Fruit fly (Drosophila melanogaster): ENCODE results near the gene AdoR.

AdoR gene

dm6 chr3R:30102806-30103619 lies 46.4 kb downstream of the AdoR start (continued):
- TF ChIP-seq CG10543 (GFP tag; optimal IDR thresholded peaks at IDR 0.05): peak; percentile 97
- TF ChIP-seq CG13296 (GFP tag; optimal IDR thresholded peaks at IDR 0.05): peak; percentile 24
- TF ChIP-seq ewg (GFP tag; optimal IDR thresholded peaks at IDR 0.05): no peak
- TF ChIP-seq CG7963 (GFP tag; IDR thresholded peaks at IDR 0.05; ENCODE audit: partially characterized antibody): no peak
- TF ChIP-seq CG12769 (tag; optimal IDR thresholded peaks at IDR 0.05): peak; percentile 49
- TF ChIP-seq CG2202 (tag; optimal IDR thresholded peaks at IDR 0.05): no peak
- no peak for TF ChIP-seq CG16813 (GFP tag; IDR thresholded peaks at IDR 0.05; ENCODE audit: partially characterized antibody)
- TF ChIP-seq tgo (GFP tag; IDR thresholded peaks at IDR 0.05): no peak
- TF ChIP-seq crc (GFP tag; optimal IDR thresholded peaks at IDR 0.05): no peak
- peak; percentile 27 for TF ChIP-seq odd (GFP tag; optimal IDR thresholded peaks at IDR 0.05)
- no peak for TF ChIP-seq E2f1 (GFP tag; IDR thresholded peaks at IDR 0.05)
- TF ChIP-seq Stat92E (GFP tag; optimal IDR thresholded peaks at IDR 0.05): no peak
- peak; percentile 39 for TF ChIP-seq cg (GFP tag; optimal IDR thresholded peaks at IDR 0.05)
- TF ChIP-seq NFAT (GFP tag; IDR thresholded peaks at IDR 0.05): peak; percentile 33; the same call in 1 of the 2 replicates
- no peak for TF ChIP-seq slbo (GFP tag; IDR thresholded peaks at IDR 0.05)
- TF ChIP-seq CG11696 (GFP tag; IDR thresholded peaks at IDR 0.05): no peak
- TF ChIP-seq CG11398 (GFP tag; optimal IDR thresholded peaks at IDR 0.05): no peak
- TF ChIP-seq CG16779 (GFP tag; IDR thresholded peaks at IDR 0.05): 0 out of 2 replicates have a peak, but pooled peaks have one; percentile 43
- no peak for TF ChIP-seq ato (GFP tag; IDR thresholded peaks at IDR 0.05; ENCODE audit: partially characterized antibody)
- peak; percentile 12 for TF ChIP-seq caup (GFP tag; optimal IDR thresholded peaks at IDR 0.05; ENCODE audit: severe bottlenecking)
- TF ChIP-seq CG16863 (GFP tag; optimal IDR thresholded peaks at IDR 0.05): no peak
- TF ChIP-seq dpn (GFP tag; optimal IDR thresholded peaks at IDR 0.05): no peak
- 0 out of 4 replicates have a peak, but pooled peaks have one; percentile 36 for TF ChIP-seq chinmo (GFP tag; IDR thresholded peaks at IDR 0.05; ENCODE audit: partially characterized antibody)
- TF ChIP-seq CG15011 (GFP tag; optimal IDR thresholded peaks at IDR 0.05): no peak
- TF ChIP-seq gem (tag; optimal IDR thresholded peaks at IDR 0.05): no peak
- no peak for TF ChIP-seq CG11085 (GFP tag; IDR thresholded peaks at IDR 0.05)
- no peak for TF ChIP-seq CG6683 (GFP tag; optimal IDR thresholded peaks at IDR 0.05)
- TF ChIP-seq sim (GFP tag; IDR thresholded peaks at IDR 0.05): no peak
- TF ChIP-seq CG17359 (tag; optimal IDR thresholded peaks at IDR 0.05): no peak
- TF ChIP-seq Hey (tag; optimal IDR thresholded peaks at IDR 0.05): peak; percentile 66
- TF ChIP-seq Med (GFP tag): no peak
- no peak for TF ChIP-seq CG34224 (GFP tag; IDR thresholded peaks at IDR 0.05; ENCODE audit: partially characterized antibody)
- peak; percentile 83; the same call in 2 of the 3 replicates for TF ChIP-seq CG2199 (GFP tag; IDR thresholded peaks at IDR 0.05)
- no peak for TF ChIP-seq bowl (GFP tag; IDR thresholded peaks at IDR 0.05)
- no peak for TF ChIP-seq ro (GFP tag; IDR thresholded peaks at IDR 0.05)
- no peak for TF ChIP-seq CG10209 (GFP tag; optimal IDR thresholded peaks at IDR 0.05)
- no peak for TF ChIP-seq CG3281 (GFP tag; optimal IDR thresholded peaks at IDR 0.05)
- TF ChIP-seq YL-1 (GFP tag; optimal IDR thresholded peaks at IDR 0.05): no peak
- no peak for TF ChIP-seq ase (GFP tag; IDR thresholded peaks at IDR 0.05)
- TF ChIP-seq CG11504 (tag; optimal IDR thresholded peaks at IDR 0.05): no peak
- TF ChIP-seq Trl (optimal IDR thresholded peaks at IDR 0.05): no peak
- TF ChIP-seq Trl (GFP tag; optimal IDR thresholded peaks at IDR 0.05): no peak
- TF ChIP-seq Antp (GFP tag; optimal IDR thresholded peaks at IDR 0.05): no peak
- TF ChIP-seq dmrt11E (tag; optimal IDR thresholded peaks at IDR 0.05): no peak
- no peak for TF ChIP-seq pros (GFP tag; optimal IDR thresholded peaks at IDR 0.05)
- no peak for TF ChIP-seq Aef1 (GFP tag; IDR thresholded peaks at IDR 0.05)
- no peak for TF ChIP-seq wor (GFP tag; IDR thresholded peaks at IDR 0.05)
- no peak for TF ChIP-seq CG14441 (GFP tag; IDR thresholded peaks at IDR 0.05)
- no peak for TF ChIP-seq Neu2 (GFP tag; optimal IDR thresholded peaks at IDR 0.05; ENCODE audit: borderline replicate concordance)

Data from whole organism, embryonic.